Worm (Caenorhabditis elegans): Measurements from ENCODE around the gene glb-34.

The glb-34 gene

DNA sequence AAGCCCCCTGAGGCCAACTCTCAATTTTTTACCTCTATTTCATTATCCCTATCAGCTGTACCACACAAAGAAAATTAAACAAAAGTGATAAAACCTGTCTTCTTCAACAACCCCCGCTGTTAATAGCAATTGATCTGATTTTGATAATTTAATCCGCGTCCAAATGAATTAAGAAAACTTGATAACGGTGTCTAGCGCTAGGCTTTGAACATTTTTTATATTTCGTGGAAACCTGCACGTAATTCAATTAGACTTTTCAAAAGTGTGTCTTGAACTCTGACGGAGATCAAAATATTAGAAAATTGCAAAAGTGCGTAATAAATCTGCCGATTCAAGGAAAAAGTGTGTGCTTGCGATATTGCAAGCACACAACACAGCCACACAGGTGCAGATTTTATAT, 40.9 kb upstream of the glb-34 start:
- TF ChIP-seq lin-38 (GFP tag; IDR thresholded peaks at IDR 0.05) (no peak), nhr-11 (tag; optimal IDR thresholded peaks at IDR 0.05) (peak; percentile 33), aha-1 (tag) (peak; percentile 64), unc-62 (GFP tag; optimal IDR thresholded peaks at IDR 0.05 in 1 of 2) (peak in 1 of 2 experiments; percentile 71), unc-62 (tag; optimal IDR thresholded peaks at IDR 0.05) (no peak)

DNA sequence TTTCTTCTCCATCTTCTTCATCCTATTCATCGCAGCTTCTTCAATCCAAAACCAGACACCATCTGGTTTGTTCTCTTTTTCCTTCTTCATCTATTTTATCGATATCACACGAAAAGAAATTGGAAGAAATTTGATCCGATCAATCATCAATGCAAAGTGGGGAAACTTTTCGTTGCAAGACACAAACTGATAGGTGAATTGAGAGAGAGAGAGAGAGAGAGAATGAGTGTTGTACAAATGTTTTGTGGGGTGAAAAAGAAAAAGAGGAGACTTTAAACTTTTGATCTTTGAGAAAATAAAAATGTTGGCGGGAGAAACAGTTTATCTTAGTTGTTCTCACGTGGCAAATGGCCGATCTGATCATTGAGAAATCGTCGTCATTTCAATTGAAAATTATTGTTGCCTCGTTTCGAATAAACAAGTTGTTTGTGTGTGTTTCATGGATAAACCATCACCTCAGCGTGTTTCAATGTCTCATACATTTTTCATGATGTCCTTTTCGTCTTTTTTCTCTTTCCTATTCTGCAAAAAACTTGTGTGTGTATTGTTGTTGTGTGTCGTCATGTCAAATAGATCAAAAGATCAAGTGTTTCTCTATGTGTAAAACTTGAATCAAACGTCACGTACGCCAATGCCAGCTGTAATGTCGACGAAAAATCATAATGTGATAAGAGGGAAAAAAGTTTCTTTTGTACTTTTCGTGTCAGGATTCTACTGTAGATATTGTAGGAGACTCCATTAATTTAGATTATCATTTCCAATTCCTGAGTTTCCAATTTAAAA, 40.2 kb upstream of the glb-34 start:
- TF ChIP-seq F10B5.3 (tag; optimal IDR thresholded peaks at IDR 0.05) (no peak), spr-3 (GFP tag; optimal IDR thresholded peaks at IDR 0.05) (no peak), nhr-10 (tag; optimal IDR thresholded peaks at IDR 0.05) (peak; percentile 46), lin-1 (GFP tag; IDR thresholded peaks at IDR 0.05) (peak; percentile 7; the same call in 1 of the 2 replicates), unc-62 (GFP tag; optimal IDR thresholded peaks at IDR 0.05 in 1 of 2) (peak in 1 of 2 experiments; percentile 96), unc-62 (tag; optimal IDR thresholded peaks at IDR 0.05) (no peak), F26F4.8 (GFP tag; conservative IDR thresholded peaks at IDR 0.05) (no peak), dve-1 (tag; optimal IDR thresholded peaks at IDR 0.05; ENCODE audit: insufficient read depth) (peak; percentile 67), unc-39 (tag; optimal IDR thresholded peaks at IDR 0.05) (no peak), Y105C5A.15 (GFP tag; IDR thresholded peaks at IDR 0.05) (no peak), lir-3 (tag; optimal IDR thresholded peaks at IDR 0.05) (no peak), nhr-48 (tag; optimal IDR thresholded peaks at IDR 0.05) (peak; percentile 73), ceh-32 (tag; optimal IDR thresholded peaks at IDR 0.05; ENCODE audit: poor library complexity) (no peak), aha-1 (tag) (peak; percentile 94), nhr-11 (tag; optimal IDR thresholded peaks at IDR 0.05) (peak; percentile 21), daf-16 (GFP tag; optimal IDR thresholded peaks at IDR 0.05) (no peak), daf-16 (tag; optimal IDR thresholded peaks at IDR 0.05) (peak; percentile 93), T20F7.1 (GFP tag; optimal IDR thresholded peaks at IDR 0.05) (no peak), ztf-11 (tag; optimal IDR thresholded peaks at IDR 0.05) (no peak), skn-1 (tag; optimal IDR thresholded peaks at IDR 0.05) (no peak), pha-4 (GFP tag; IDR thresholded peaks at IDR 0.05) (no peak), pha-4 (tag; optimal IDR thresholded peaks at IDR 0.05) (peak; percentile 35), R02D3.7 (tag; optimal IDR thresholded peaks at IDR 0.05) (no peak), madf-5 (GFP tag; IDR thresholded peaks at IDR 0.05) (no peak), mdl-1 (tag; optimal IDR thresholded peaks at IDR 0.05) (peak; percentile 39 to 67), daf-12 (tag; optimal IDR thresholded peaks at IDR 0.05) (no peak), set-16 (GFP tag; IDR thresholded peaks at IDR 0.05) (no peak), ceh-20 (GFP tag; IDR thresholded peaks at IDR 0.05) (no peak), ces-1 (GFP tag; optimal IDR thresholded peaks at IDR 0.05) (no peak), mes-2 (tag; optimal IDR thresholded peaks at IDR 0.05; ENCODE audit: poor library complexity, severe bottlenecking) (peak; percentile 46), lin-29 (GFP tag; IDR thresholded peaks at IDR 0.05) (no peak), php-3 (GFP tag; IDR thresholded peaks at IDR 0.05) (no peak), egl-27 (tag; optimal IDR thresholded peaks at IDR 0.05) (no peak), jun-1 (tag; optimal IDR thresholded peaks at IDR 0.05) (no peak), ztf-7 (tag; optimal IDR thresholded peaks at IDR 0.05) (peak; percentile 45), hlh-30 (tag; optimal IDR thresholded peaks at IDR 0.05; ENCODE audit: insufficient read depth) (peak; percentile 34), ceh-62 (tag; optimal IDR thresholded peaks at IDR 0.05) (no peak), nhr-28 (tag; optimal IDR thresholded peaks at IDR 0.05) (peak; percentile 81), rbr-2 (tag; optimal IDR thresholded peaks at IDR 0.05) (peak; percentile 1), saeg-2 (GFP tag; IDR thresholded peaks at IDR 0.05) (no peak), spr-1 (tag; optimal IDR thresholded peaks at IDR 0.05) (no peak), mdt-29 (GFP tag; IDR thresholded peaks at IDR 0.05) (no peak), mxl-3 (GFP tag; optimal IDR thresholded peaks at IDR 0.05) (peak; percentile 27), ZK546.5 (tag; optimal IDR thresholded peaks at IDR 0.05) (no peak), hif-1 (tag; optimal IDR thresholded peaks at IDR 0.05) (peak in 1 of 2 experiments; percentile 91), D1046.2 (GFP tag; IDR thresholded peaks at IDR 0.05) (no peak), nhr-41 (GFP tag; IDR thresholded peaks at IDR 0.05) (no peak)
